Fruit fly (Drosophila melanogaster): Measurements from ENCODE around the gene Klc.
A peak's percentile ranks its signal among the peaks of the same experiment; 100 is the strongest.

Gene Klc

dm6 chr3L:12749567-12750535 is at the start of gene Klc, which contains the start of gene CG10984 (continued):
- TF ChIP-seq Ravus (GFP tag; IDR thresholded peaks at IDR 0.05) (peak; percentile 8; the same call in 1 of the 2 replicates), CG8924 (tag; optimal IDR thresholded peaks at IDR 0.05) (peak; percentile 63), NFAT (GFP tag; IDR thresholded peaks at IDR 0.05) (no peak), sc (optimal IDR thresholded peaks at IDR 0.05) (no peak), sc (GFP tag; optimal IDR thresholded peaks at IDR 0.05) (no peak), CG13894 (tag; optimal IDR thresholded peaks at IDR 0.05) (no peak), en (GFP tag; optimal IDR thresholded peaks at IDR 0.05) (peak; percentile 36), CG16779 (GFP tag; IDR thresholded peaks at IDR 0.05) (peak; percentile 69; the same call in 1 of the 2 replicates), Nf-YA (GFP tag; IDR thresholded peaks at IDR 0.05) (0 out of 2 replicates have a peak, but pooled peaks have one; percentile 59), CG8944 (GFP tag; optimal IDR thresholded peaks at IDR 0.05) (peak; percentile 67), prd (optimal IDR thresholded peaks at IDR 0.05) (no peak), prd (GFP tag; IDR thresholded peaks at IDR 0.05) (no peak; the same call in 1 of the 3 replicates), so (GFP tag; IDR thresholded peaks at IDR 0.05) (no peak), CG2875 (GFP tag; optimal IDR thresholded peaks at IDR 0.05) (peak; percentile 32), CG12769 (tag; optimal IDR thresholded peaks at IDR 0.05) (peak; percentile 69), fru (optimal IDR thresholded peaks at IDR 0.05) (no peak), otp (GFP tag; IDR thresholded peaks at IDR 0.05) (no peak), sr (GFP tag; IDR thresholded peaks at IDR 0.05) (no peak; the same call in 2 of the 3 replicates), Xbp1 (GFP tag; optimal IDR thresholded peaks at IDR 0.05) (peak; percentile 60), Ets65A (GFP tag) (peak; percentile 75), Fer3 (tag; optimal IDR thresholded peaks at IDR 0.05) (peak; percentile 28), CG6689 (GFP tag; IDR thresholded peaks at IDR 0.05) (no peak; the same call in 1 of the 2 replicates), CG8765 (GFP tag; IDR thresholded peaks at IDR 0.05) (no peak), vvl (GFP tag; IDR thresholded peaks at IDR 0.05) (peak; percentile 88), Lim3 (GFP tag; IDR thresholded peaks at IDR 0.05) (no peak), NK7.1 (GFP tag; optimal IDR thresholded peaks at IDR 0.05) (peak; percentile 45), cad (GFP tag; optimal IDR thresholded peaks at IDR 0.05) (no peak), CG10462 (GFP tag; optimal IDR thresholded peaks at IDR 0.05) (no peak), seq (GFP tag; IDR thresholded peaks at IDR 0.05) (peak; percentile 70), B-H1 (GFP tag; IDR thresholded peaks at IDR 0.05) (peak; percentile 70), pum (GFP tag; optimal IDR thresholded peaks at IDR 0.05) (no peak), CG30403 (GFP tag; optimal IDR thresholded peaks at IDR 0.05) (peak; percentile 54), ewg (GFP tag; optimal IDR thresholded peaks at IDR 0.05) (no peak), Scr (GFP tag; IDR thresholded peaks at IDR 0.05; ENCODE audit: partially characterized antibody) (no peak), CG17328 (GFP tag; IDR thresholded peaks at IDR 0.05) (peak; percentile 60), Six4 (GFP tag; optimal IDR thresholded peaks at IDR 0.05) (peak; percentile 56), gcm (GFP tag; optimal IDR thresholded peaks at IDR 0.05) (peak; percentile 47), twi (tag; optimal IDR thresholded peaks at IDR 0.05) (no peak), Camta (GFP tag; optimal IDR thresholded peaks at IDR 0.05) (peak; percentile 63), CG2712 (tag; optimal IDR thresholded peaks at IDR 0.05) (peak; percentile 61), Tbp (GFP tag; optimal IDR thresholded peaks at IDR 0.05) (no peak), CG14667 (GFP tag; IDR thresholded peaks at IDR 0.05) (no peak), jing (GFP tag; optimal IDR thresholded peaks at IDR 0.05) (no peak), CG12299 (tag; optimal IDR thresholded peaks at IDR 0.05) (peak; percentile 2), CG14965 (GFP tag; optimal IDR thresholded peaks at IDR 0.05; ENCODE audit: borderline replicate concordance) (no peak), aop (GFP tag; IDR thresholded peaks at IDR 0.05) (no peak), bsh (GFP tag; optimal IDR thresholded peaks at IDR 0.05) (peak; percentile 64 to 66), al (GFP tag; IDR thresholded peaks at IDR 0.05) (no peak; the same call in 1 of the 2 replicates), CrebB (tag; optimal IDR thresholded peaks at IDR 0.05) (no peak), cato (GFP tag; optimal IDR thresholded peaks at IDR 0.05; ENCODE audit: borderline replicate concordance) (peak; percentile 11)
